Fruit fly (Drosophila melanogaster) S2 (cell line): Measurements from ENCODE around the gene CG11436.

ENCODE experiments used
- CG8478 ChIP-seq: fragments of >200 bp; optimal IDR thresholded peaks from 2 replicates; lab custom pipeline; 2018
- CTCF ChIP-seq, 2 experiments: fragments of >200 bp; optimal IDR thresholded peaks; 2 replicates each; lab custom pipeline; 2018

CG11436 gene

dm6 chrX:4557772-4558171 lies 6.1 kb upstream of the CG11436 start, which contains the start of gene CG3546:
Gene CG3546, plus strand, starts transcription at chrX:4558072.
- TF ChIP-seq CG8478 (lab: Kevin White, UChicago) (no peak), CTCF (optimal IDR thresholded peaks at IDR 0.05; lab: Kevin White, UChicago) (no peak)

- TF ChIP-seq CG8478 (lab: Kevin White, UChicago) (no peak), CTCF (optimal IDR thresholded peaks at IDR 0.05; lab: Kevin White, UChicago) (no peak)
Observed at dm6 chrX:4555833-4556232, 4.2 kb upstream of the CG11436 start.

- TF ChIP-seq CTCF (optimal IDR thresholded peaks at IDR 0.05; lab: Kevin White, UChicago), result no peak
- no peak for TF ChIP-seq CG8478 (lab: Kevin White, UChicago)
Observed at dm6 chrX:4554718-4555117, 3.0 kb upstream of the CG11436 start.

dm6 chrX:4553999-4554398 lies 2.3 kb upstream of the CG11436 start, which contains the start of gene CG11444:
Gene CG11444, minus strand, starts transcription at chrX:4554398.
- TF ChIP-seq CG8478 (lab: Kevin White, UChicago), result no peak
- TF ChIP-seq CTCF (optimal IDR thresholded peaks at IDR 0.05; lab: Kevin White, UChicago), result peak; percentile 95 to 97

- no peak for TF ChIP-seq CG8478 (lab: Kevin White, UChicago)
- no peak for TF ChIP-seq CTCF (optimal IDR thresholded peaks at IDR 0.05; lab: Kevin White, UChicago)
Observed at dm6 chrX:4548611-4549120, 3.0 kb downstream of the CG11436 start, which contains the start of the genes Usf and CG15912. Gene Usf, minus strand, starts transcription at chrX:4548794. Gene CG15912, plus strand, starts transcription at chrX:4549070.

dm6 chrX:4542353-4542752 lies 9.3 kb downstream of the CG11436 start, which contains the start of gene CG3568:
Gene CG3568, plus strand, starts transcription at chrX:4542630.
- TF ChIP-seq CG8478 (lab: Kevin White, UChicago) (no peak), CTCF (optimal IDR thresholded peaks at IDR 0.05; lab: Kevin White, UChicago) (no peak)

dm6 chrX:4540430-4540932 lies 11.2 kb downstream of the CG11436 start, which contains the start of the genes rb and CHOp24:
Gene rb, minus strand, starts transcription at chrX:4540626.
Gene CHOp24, plus strand, starts transcription at chrX:4540908.
- no peak for TF ChIP-seq CTCF (optimal IDR thresholded peaks at IDR 0.05; lab: Kevin White, UChicago)
- TF ChIP-seq CG8478 (lab: Kevin White, UChicago), result no peak

dm6 chrX:4534002-4534401 lies 17.7 kb downstream of the CG11436 start:
- no peak for TF ChIP-seq CG8478 (lab: Kevin White, UChicago)
- no peak for TF ChIP-seq CTCF (optimal IDR thresholded peaks at IDR 0.05; lab: Kevin White, UChicago)

dm6 chrX:4529909-4530308 lies 21.8 kb downstream of the CG11436 start, which contains the start of gene CG3556:
Gene CG3556, plus strand, starts transcription at chrX:4530231.
- peak; percentile 97 for TF ChIP-seq CTCF (optimal IDR thresholded peaks at IDR 0.05; lab: Kevin White, UChicago)
- no peak for TF ChIP-seq CG8478 (lab: Kevin White, UChicago)

dm6 chrX:4526754-4527153 lies 24.9 kb downstream of the CG11436 start:
- TF ChIP-seq CTCF (optimal IDR thresholded peaks at IDR 0.05; lab: Kevin White, UChicago), result no peak
- no peak for TF ChIP-seq CG8478 (lab: Kevin White, UChicago)

- TF ChIP-seq CG8478 (lab: Kevin White, UChicago), result no peak
- TF ChIP-seq CTCF (optimal IDR thresholded peaks at IDR 0.05; lab: Kevin White, UChicago), result no peak
Observed at dm6 chrX:4520879-4521278, 30.8 kb downstream of the CG11436 start.

- TF ChIP-seq CG8478 (lab: Kevin White, UChicago) (no peak), CTCF (optimal IDR thresholded peaks at IDR 0.05; lab: Kevin White, UChicago) (peak; percentile 51 to 52)
Observed at dm6 chrX:4511575-4511974, 40.1 kb downstream of the CG11436 start.

- TF ChIP-seq CTCF (optimal IDR thresholded peaks at IDR 0.05; lab: Kevin White, UChicago) (peak in 1 of 2 experiments; percentile 27), CG8478 (lab: Kevin White, UChicago) (no peak)
Observed at dm6 chrX:4508072-4508644, 43.5 kb downstream of the CG11436 start.

dm6 chrX:4507121-4507520 lies 44.6 kb downstream of the CG11436 start:
- TF ChIP-seq CG8478 (lab: Kevin White, UChicago), result no peak
- TF ChIP-seq CTCF (optimal IDR thresholded peaks at IDR 0.05; lab: Kevin White, UChicago), result peak; percentile 95 to 98

dm6 chrX:4505318-4505717 lies 46.4 kb downstream of the CG11436 start:
- TF ChIP-seq CTCF (optimal IDR thresholded peaks at IDR 0.05; lab: Kevin White, UChicago) (no peak), CG8478 (lab: Kevin White, UChicago) (no peak)
